Fruit fly (Drosophila melanogaster): ENCODE measurements around the gene RtcB.

The RtcB gene

dm6 chr2L:19398317-19399234 lies 31.9 kb upstream of the RtcB start, which contains the start of gene CG17544:
TSS of gene CG17544 (minus strand) at chr2L:19398493.
- peak; percentile 41 for TF ChIP-seq Crg-1 (GFP tag; optimal IDR thresholded peaks at IDR 0.05)
- peak; percentile 74 for TF ChIP-seq CG7101 (tag; optimal IDR thresholded peaks at IDR 0.05)
- peak; percentile 64 for TF ChIP-seq cic (GFP tag; optimal IDR thresholded peaks at IDR 0.05)
- TF ChIP-seq Hr96 (GFP tag; optimal IDR thresholded peaks at IDR 0.05), result peak; percentile 26
- TF ChIP-seq toe (GFP tag; optimal IDR thresholded peaks at IDR 0.05), result peak; percentile 49
- TF ChIP-seq CG14711 (tag; optimal IDR thresholded peaks at IDR 0.05), result peak; percentile 65
- TF ChIP-seq CG12768 (GFP tag; optimal IDR thresholded peaks at IDR 0.05), result peak; percentile 88
- TF ChIP-seq Clk (GFP tag; optimal IDR thresholded peaks at IDR 0.05), result no peak
- peak; percentile 15 for TF ChIP-seq kay (GFP tag; ENCODE audit: borderline replicate concordance)
- no peak for TF ChIP-seq bab1 (GFP tag; optimal IDR thresholded peaks at IDR 0.05)
- no peak for TF ChIP-seq cnc (optimal IDR thresholded peaks at IDR 0.05)
- peak; percentile 62 for TF ChIP-seq tj (GFP tag; optimal IDR thresholded peaks at IDR 0.05)
- peak; percentile 41 for TF ChIP-seq CG5204 (GFP tag; optimal IDR thresholded peaks at IDR 0.05)
- TF ChIP-seq CG7045 (GFP tag; optimal IDR thresholded peaks at IDR 0.05), result peak; percentile 71
- peak; percentile 57 for TF ChIP-seq CG33017 (tag; optimal IDR thresholded peaks at IDR 0.05)
- TF ChIP-seq CG11617 (GFP tag; optimal IDR thresholded peaks at IDR 0.05), result peak; percentile 86
- TF ChIP-seq pad (GFP tag; optimal IDR thresholded peaks at IDR 0.05), result peak; percentile 95
- TF ChIP-seq CG1620 (GFP tag; optimal IDR thresholded peaks at IDR 0.05), result no peak
- peak; percentile 20 for TF ChIP-seq ovo (GFP tag; optimal IDR thresholded peaks at IDR 0.05)
- no peak for TF ChIP-seq Mnt (GFP tag; optimal IDR thresholded peaks at IDR 0.05)

DNA sequence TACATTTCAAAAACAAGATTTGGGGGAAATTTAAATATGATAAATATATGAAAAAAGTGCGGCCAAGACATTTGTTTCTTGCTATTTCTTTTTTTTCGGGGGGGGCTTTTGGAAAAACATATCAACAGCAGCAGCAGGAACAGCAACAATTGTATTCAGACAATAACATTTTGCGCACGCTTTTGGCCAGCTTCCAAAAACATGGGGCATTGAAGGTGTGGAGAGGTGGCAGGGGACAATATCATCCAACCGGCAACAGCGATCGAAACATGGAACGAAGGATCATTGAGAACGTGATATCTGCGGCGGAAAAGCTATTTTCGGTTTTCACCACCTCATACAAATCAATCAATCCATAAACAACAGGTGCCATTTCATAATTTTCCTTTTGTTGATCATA lies 28.5 kb upstream of the RtcB start:
- TF ChIP-seq cnc (optimal IDR thresholded peaks at IDR 0.05) (no peak), CG7101 (tag; optimal IDR thresholded peaks at IDR 0.05) (no peak), Hr96 (GFP tag; optimal IDR thresholded peaks at IDR 0.05) (no peak), kay (GFP tag; ENCODE audit: borderline replicate concordance) (no peak), CG11617 (GFP tag; optimal IDR thresholded peaks at IDR 0.05) (no peak), Mnt (GFP tag; optimal IDR thresholded peaks at IDR 0.05) (no peak), Clk (GFP tag; optimal IDR thresholded peaks at IDR 0.05) (no peak), bab1 (GFP tag; optimal IDR thresholded peaks at IDR 0.05) (no peak)

- TF ChIP-seq CG7045 (GFP tag; optimal IDR thresholded peaks at IDR 0.05) (no peak), cnc (optimal IDR thresholded peaks at IDR 0.05) (no peak), toe (GFP tag; optimal IDR thresholded peaks at IDR 0.05) (no peak), CG33017 (tag; optimal IDR thresholded peaks at IDR 0.05) (no peak)
These were observed 27.8 kb upstream of the RtcB start for dm6 chr2L:19402667-19403066.

DNA sequence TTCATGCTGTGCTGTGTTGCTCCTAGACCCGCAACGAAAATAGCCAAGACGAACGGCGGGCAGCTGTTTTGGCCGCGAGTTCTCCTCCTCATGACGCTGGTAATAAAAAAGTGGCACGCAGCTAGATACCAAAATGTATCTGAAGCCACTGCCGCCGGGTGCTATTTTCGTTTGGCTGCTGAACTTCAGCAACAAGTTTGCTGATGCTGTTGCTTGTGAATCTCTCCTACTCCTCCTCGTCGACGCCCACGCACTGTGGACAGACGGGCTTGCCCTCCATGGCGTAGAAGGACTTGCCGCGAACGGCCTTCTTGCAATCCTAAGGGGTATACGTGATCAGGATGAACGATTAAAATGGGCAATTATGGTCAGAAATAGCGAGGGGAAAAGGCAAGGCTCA lies 27.0 kb upstream of the RtcB start:
- TF ChIP-seq kay (GFP tag; ENCODE audit: borderline replicate concordance) (no peak), CG12768 (GFP tag; optimal IDR thresholded peaks at IDR 0.05) (no peak), CG5204 (GFP tag; optimal IDR thresholded peaks at IDR 0.05) (no peak), tj (GFP tag; optimal IDR thresholded peaks at IDR 0.05) (no peak), CG1620 (GFP tag; optimal IDR thresholded peaks at IDR 0.05) (no peak), CG33017 (tag; optimal IDR thresholded peaks at IDR 0.05) (no peak), Hr96 (GFP tag; optimal IDR thresholded peaks at IDR 0.05) (no peak), CG11617 (GFP tag; optimal IDR thresholded peaks at IDR 0.05) (no peak), CG7045 (GFP tag; optimal IDR thresholded peaks at IDR 0.05) (no peak)

DNA sequence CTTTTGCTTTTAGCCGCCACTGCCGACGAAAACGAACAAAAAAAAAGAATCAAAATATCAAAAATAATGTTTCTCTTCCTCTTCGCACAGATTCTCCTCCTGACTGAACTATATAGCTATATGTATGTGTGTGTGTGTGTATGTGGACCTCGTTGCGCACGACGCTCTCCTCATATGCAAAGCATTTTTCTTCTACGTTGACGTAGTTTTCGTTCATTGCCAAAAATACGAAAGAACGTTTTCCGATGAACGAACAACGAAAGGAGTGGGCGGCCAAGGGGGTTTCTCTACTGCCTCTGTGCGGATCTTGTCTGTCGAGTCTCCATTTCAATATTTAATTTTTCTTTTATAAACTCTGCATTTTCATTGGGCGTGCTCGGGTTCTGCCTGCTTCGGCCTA lies 25.6 kb upstream of the RtcB start:
- TF ChIP-seq CG33017 (tag; optimal IDR thresholded peaks at IDR 0.05) (no peak), kay (GFP tag; ENCODE audit: borderline replicate concordance) (no peak), pad (GFP tag; optimal IDR thresholded peaks at IDR 0.05) (no peak), CG1620 (GFP tag; optimal IDR thresholded peaks at IDR 0.05) (no peak), CG7045 (GFP tag; optimal IDR thresholded peaks at IDR 0.05) (no peak), cic (GFP tag; optimal IDR thresholded peaks at IDR 0.05) (no peak), CG5204 (GFP tag; optimal IDR thresholded peaks at IDR 0.05) (no peak), ovo (GFP tag; optimal IDR thresholded peaks at IDR 0.05) (no peak), CG12768 (GFP tag; optimal IDR thresholded peaks at IDR 0.05) (no peak), bab1 (GFP tag; optimal IDR thresholded peaks at IDR 0.05) (no peak), CG14711 (tag; optimal IDR thresholded peaks at IDR 0.05) (no peak), tj (GFP tag; optimal IDR thresholded peaks at IDR 0.05) (no peak), Clk (GFP tag; optimal IDR thresholded peaks at IDR 0.05) (no peak), CG11617 (GFP tag; optimal IDR thresholded peaks at IDR 0.05) (no peak)

DNA sequence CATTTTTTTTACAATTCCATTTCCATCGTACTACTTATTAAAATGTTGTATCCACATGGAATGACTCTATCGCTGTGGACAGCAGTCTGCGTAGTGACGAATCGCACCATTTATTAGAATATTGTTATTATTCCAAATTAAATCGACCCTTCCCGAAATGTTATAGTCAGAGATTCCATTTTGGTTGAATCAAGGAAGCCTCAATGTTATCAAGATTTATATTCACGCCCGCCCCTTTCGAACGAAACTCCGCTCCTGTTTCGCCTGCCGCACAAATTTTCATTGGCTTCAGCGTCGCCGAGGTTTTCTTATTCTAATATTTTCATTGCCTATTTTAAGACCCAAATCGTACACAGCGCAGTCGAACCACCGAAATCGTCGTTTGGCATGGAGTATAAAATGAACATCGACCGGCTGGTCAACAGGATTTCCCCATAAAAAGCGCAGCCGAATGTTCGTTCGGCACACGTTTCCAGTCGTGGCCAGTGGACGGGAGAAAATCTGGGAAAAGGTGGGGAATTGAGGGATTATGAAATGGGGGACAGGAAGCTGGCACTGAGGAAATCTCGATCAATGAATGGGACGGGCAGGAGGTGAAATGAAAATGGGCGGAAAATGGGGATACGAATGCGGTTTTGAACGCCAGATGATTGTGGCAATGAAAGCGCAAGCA lies 24.6 kb upstream of the RtcB start:
- no peak for TF ChIP-seq Clk (GFP tag; optimal IDR thresholded peaks at IDR 0.05)
- no peak for TF ChIP-seq CG7101 (tag; optimal IDR thresholded peaks at IDR 0.05)
- no peak for TF ChIP-seq cic (GFP tag; optimal IDR thresholded peaks at IDR 0.05)
- TF ChIP-seq kay (GFP tag; ENCODE audit: borderline replicate concordance), result no peak
- no peak for TF ChIP-seq Mnt (GFP tag; optimal IDR thresholded peaks at IDR 0.05)
- TF ChIP-seq toe (GFP tag; optimal IDR thresholded peaks at IDR 0.05), result no peak
- no peak for TF ChIP-seq CG14711 (tag; optimal IDR thresholded peaks at IDR 0.05)
- no peak for TF ChIP-seq CG5204 (GFP tag; optimal IDR thresholded peaks at IDR 0.05)
- TF ChIP-seq Crg-1 (GFP tag; optimal IDR thresholded peaks at IDR 0.05), result no peak
- no peak for TF ChIP-seq ovo (GFP tag; optimal IDR thresholded peaks at IDR 0.05)
- TF ChIP-seq CG33017 (tag; optimal IDR thresholded peaks at IDR 0.05), result no peak
- no peak for TF ChIP-seq CG7045 (GFP tag; optimal IDR thresholded peaks at IDR 0.05)
- no peak for TF ChIP-seq CG12768 (GFP tag; optimal IDR thresholded peaks at IDR 0.05)
- TF ChIP-seq bab1 (GFP tag; optimal IDR thresholded peaks at IDR 0.05), result no peak
- no peak for TF ChIP-seq cnc (optimal IDR thresholded peaks at IDR 0.05)
- TF ChIP-seq tj (GFP tag; optimal IDR thresholded peaks at IDR 0.05), result no peak
- TF ChIP-seq Hr96 (GFP tag; optimal IDR thresholded peaks at IDR 0.05), result no peak
- TF ChIP-seq CG11617 (GFP tag; optimal IDR thresholded peaks at IDR 0.05), result no peak
- TF ChIP-seq CG1620 (GFP tag; optimal IDR thresholded peaks at IDR 0.05), result no peak
